Worm (Caenorhabditis elegans): ENCODE measurements around the gene sdz-33.

Gene sdz-33

ce11 chrIII:11870009-11870408 is 37.3 kb upstream of the sdz-33 start (continued):
- no peak for TF ChIP-seq nhr-42 (GFP tag; IDR thresholded peaks at IDR 0.05)
- TF ChIP-seq mep-1 (tag; optimal IDR thresholded peaks at IDR 0.05) = peak; percentile 92
- TF ChIP-seq nhr-41 (GFP tag; IDR thresholded peaks at IDR 0.05) = no peak
- no peak for TF ChIP-seq sdz-12 (GFP tag; optimal IDR thresholded peaks at IDR 0.05)
- no peak for TF ChIP-seq Y5F2A.4 (GFP tag; optimal IDR thresholded peaks at IDR 0.05)
- no peak for TF ChIP-seq zfp-2 (tag; optimal IDR thresholded peaks at IDR 0.05)
- TF ChIP-seq daf-8 (GFP tag; IDR thresholded peaks at IDR 0.05) = no peak
- no peak for TF ChIP-seq cey-2 (tag; optimal IDR thresholded peaks at IDR 0.05; ENCODE audit: borderline replicate concordance, insufficient read depth)
- TF ChIP-seq daf-12 (tag; optimal IDR thresholded peaks at IDR 0.05) = no peak
- TF ChIP-seq F44E2.7 (GFP tag; IDR thresholded peaks at IDR 0.05) = no peak
- TF ChIP-seq T20F7.1 (GFP tag; optimal IDR thresholded peaks at IDR 0.05) = no peak
- TF ChIP-seq duxl-1 (tag; optimal IDR thresholded peaks at IDR 0.05; ENCODE audit: poor library complexity) = peak; percentile 63
- TF ChIP-seq lin-38 (GFP tag; IDR thresholded peaks at IDR 0.05) = peak; percentile 74
- TF ChIP-seq gei-8 (GFP tag; optimal IDR thresholded peaks at IDR 0.05) = peak; percentile 14

ce11 chrIII:11871617-11872016 is 35.7 kb upstream of the sdz-33 start:
- TF ChIP-seq set-16 (GFP tag; IDR thresholded peaks at IDR 0.05) (peak; percentile 75; the same call in 1 of the 2 replicates), ceh-28 (tag; optimal IDR thresholded peaks at IDR 0.05) (no peak)

ce11 chrIII:11874242-11874641 is 33.0 kb upstream of the sdz-33 start:
- TF ChIP-seq set-16 (GFP tag; IDR thresholded peaks at IDR 0.05) = peak; percentile 81
- peak; percentile 25; the same call in 1 of the 2 replicates for TF ChIP-seq pha-4 (GFP tag; IDR thresholded peaks at IDR 0.05)
- no peak for TF ChIP-seq pha-4 (tag; optimal IDR thresholded peaks at IDR 0.05)
- TF ChIP-seq mes-2 (tag; optimal IDR thresholded peaks at IDR 0.05; ENCODE audit: poor library complexity, severe bottlenecking) = no peak
- TF ChIP-seq spr-1 (tag; optimal IDR thresholded peaks at IDR 0.05) = no peak
- no peak for TF ChIP-seq dve-1 (tag; optimal IDR thresholded peaks at IDR 0.05; ENCODE audit: insufficient read depth)

- TF ChIP-seq F26F4.8 (GFP tag; conservative IDR thresholded peaks at IDR 0.05) (0 out of 2 replicates have a peak, but pooled peaks have one; percentile 28), unc-62 (GFP tag; optimal IDR thresholded peaks at IDR 0.05 in 1 of 2) (peak in 1 of 2 experiments; percentile 79), unc-62 (tag; optimal IDR thresholded peaks at IDR 0.05) (no peak), D1046.2 (GFP tag; IDR thresholded peaks at IDR 0.05) (0 out of 2 replicates have a peak, but pooled peaks have one; percentile 32), dmd-8 (GFP tag; IDR thresholded peaks at IDR 0.05) (peak; percentile 55; the same call in 1 of the 2 replicates), ceh-62 (tag; optimal IDR thresholded peaks at IDR 0.05) (no peak)
These were observed 31.1 kb upstream of the sdz-33 start for ce11 chrIII:11876130-11876529.

- peak; percentile 87 for TF ChIP-seq pqm-1 (tag; optimal IDR thresholded peaks at IDR 0.05)
- TF ChIP-seq dve-1 (tag; optimal IDR thresholded peaks at IDR 0.05; ENCODE audit: insufficient read depth) = peak; percentile 48
- no peak for TF ChIP-seq nhr-11 (tag; optimal IDR thresholded peaks at IDR 0.05)
- TF ChIP-seq daf-16 (GFP tag; optimal IDR thresholded peaks at IDR 0.05) = no peak
- TF ChIP-seq daf-16 (tag; optimal IDR thresholded peaks at IDR 0.05) = peak; percentile 39
- TF ChIP-seq dmd-6 (GFP tag; IDR thresholded peaks at IDR 0.05) = 0 out of 2 replicates have a peak, but pooled peaks have one; percentile 9
- TF ChIP-seq mdl-1 (tag; optimal IDR thresholded peaks at IDR 0.05) = no peak
- TF ChIP-seq hlh-11 (tag; optimal IDR thresholded peaks at IDR 0.05) = peak; percentile 8
- peak; percentile 62 for TF ChIP-seq nhr-28 (tag; optimal IDR thresholded peaks at IDR 0.05)
These were observed 28.5 kb upstream of the sdz-33 start, which contains the start of gene Y56A3A.6 for ce11 chrIII:11878751-11879150. Gene Y56A3A.6 (minus strand): TSS chrIII:11878803.

All from whole organism, L4 larva.